Worm (Caenorhabditis elegans) whole organism, L1 larva: Measurements from ENCODE around the gene str-262.

ENCODE experiments used
- C04F5.9 ChIP-seq: sonication (generic microtip); optimal IDR thresholded peaks from 2 replicates; lab custom pipeline; 2016; ENCODE audit warnings: missing genetic modification characterization, missing compliant biosample characterization
- C16A3.4 ChIP-seq: fragments of 150-350 bp; optimal IDR thresholded peaks from 2 replicates; lab custom pipeline; 2014; ENCODE audit warnings: missing biosample characterization, missing genetic modification characterization
- C34B4.2 ChIP-seq: sonication (generic microtip); optimal IDR thresholded peaks from 2 replicates; lab custom pipeline; 2017; ENCODE audit warnings: mild to moderate bottlenecking, missing genetic modification characterization, missing compliant biosample characterization
- F16B12.6 ChIP-seq: fragments of 150-350 bp; optimal IDR thresholded peaks from 2 replicates; lab custom pipeline; 2014; ENCODE audit warnings: missing biosample characterization, missing genetic modification characterization
- alr-1 ChIP-seq: fragments of 200-800 bp; sonication (Bioruptor generic); optimal IDR thresholded peaks from 2 replicates; lab custom pipeline; 2018; ENCODE audit warnings: borderline replicate concordance, mild to moderate bottlenecking, missing genetic modification characterization, missing compliant biosample characterization
- aly-2 ChIP-seq: fragments of 150-350 bp; optimal IDR thresholded peaks from 2 replicates; lab custom pipeline; 2014; ENCODE audit warnings: missing biosample characterization, missing genetic modification characterization
- ceh-8 ChIP-seq: fragments of 200-800 bp; sonication (Bioruptor generic); optimal IDR thresholded peaks from 2 replicates; lab custom pipeline; 2018; ENCODE audit warnings: mild to moderate bottlenecking, missing genetic modification characterization, moderate library complexity, missing compliant biosample characterization
- ceh-82 ChIP-seq, 3 experiments: fragments of 150-350 bp in 1 of 3; sonication (generic microtip) in 2 of 3; optimal IDR thresholded peaks; 2 replicates each; lab custom pipeline; 2014 to 2017; ENCODE audit warnings: missing biosample characterization in 3 of 3, missing genetic modification characterization in 3 of 3
- ceh-90 ChIP-seq: sonication (generic microtip); optimal IDR thresholded peaks from 2 replicates; lab custom pipeline; 2016; ENCODE audit warnings: missing genetic modification characterization, missing compliant biosample characterization
- dsc-1 ChIP-seq: sonication (generic microtip); optimal IDR thresholded peaks from 2 replicates; lab custom pipeline; 2016; ENCODE audit warnings: mild to moderate bottlenecking, missing genetic modification characterization, missing compliant biosample characterization
- efl-1 ChIP-seq, 4 experiments: fragments of 150-350 bp; optimal IDR thresholded peaks in 3 of 4; peaks in 1 of 4; 1 replicate in 1 of 4; 2 replicates in 3 of 4; lab custom pipeline; 2014; ENCODE audit warnings: missing biosample characterization in 2 of 4, missing genetic modification characterization in 2 of 4, missing genetic modification reagents in 2 of 4
- efl-3 ChIP-seq: fragments of 200-800 bp; sonication (Bioruptor generic); optimal IDR thresholded peaks from 2 replicates; lab custom pipeline; 2018; ENCODE audit warnings: mild to moderate bottlenecking, missing genetic modification characterization, missing compliant biosample characterization
- elt-3 ChIP-seq, 6 experiments: fragments of 150-350 bp in 1 of 6; sonication (generic microtip); optimal IDR thresholded peaks; 2 replicates each; lab custom pipeline; 2017 to 2018; ENCODE audit warnings: missing biosample characterization in 6 of 6, missing genetic modification characterization in 6 of 6, inconsistent platforms in 1 of 6
- ets-5 ChIP-seq: fragments of 200-800 bp; sonication (Bioruptor generic); IDR thresholded peaks from 2 replicates; pipeline ENCODE4 v1.3.6; 2022; ENCODE audit warnings: missing genetic modification characterization, missing compliant biosample characterization
- fkh-10 ChIP-seq: sonication (generic microtip); optimal IDR thresholded peaks from 2 replicates; lab custom pipeline; 2017; ENCODE audit warnings: missing biosample characterization, missing genetic modification reagents, missing genetic modification characterization
- grh-1 ChIP-seq: fragments of 200-800 bp; sonication (Bioruptor generic); IDR thresholded peaks from 2 replicates; pipeline ENCODE4 v1.3.6; 2022; ENCODE audit warnings: missing genetic modification reagents, missing genetic modification characterization, missing compliant biosample characterization
- hlh-17 ChIP-seq: fragments of 200-800 bp; sonication (Bioruptor generic); optimal IDR thresholded peaks from 2 replicates; lab custom pipeline; 2018; ENCODE audit warnings: missing genetic modification characterization, mild to moderate bottlenecking, missing compliant biosample characterization, moderate library complexity, borderline replicate concordance
- hlh-4 ChIP-seq: sonication (generic microtip); optimal IDR thresholded peaks from 2 replicates; lab custom pipeline; 2016; ENCODE audit warnings: mild to moderate bottlenecking, missing genetic modification characterization, missing compliant biosample characterization
- irx-1 ChIP-seq: sonication (generic microtip); optimal IDR thresholded peaks from 2 replicates; lab custom pipeline; 2016; ENCODE audit warnings: missing genetic modification characterization, missing compliant biosample characterization
- lin-15B ChIP-seq: fragments of 150-350 bp; sonication (generic microtip); optimal IDR thresholded peaks from 3 replicates; lab custom pipeline; 2014; ENCODE audit warnings: missing biosample characterization, missing genetic modification characterization
- lin-35 ChIP-seq, 2 experiments: fragments of 150-350 bp; optimal IDR thresholded peaks; 2 replicates each; lab custom pipeline; 2014; ENCODE audit warnings: missing biosample characterization in 2 of 2, missing genetic modification characterization in 2 of 2, missing genetic modification reagents in 2 of 2
- mef-2 ChIP-seq: fragments of 150-350 bp; optimal IDR thresholded peaks from 2 replicates; lab custom pipeline; 2014; ENCODE audit warnings: missing biosample characterization, missing genetic modification characterization
- mep-1 ChIP-seq: fragments of 150-350 bp; optimal IDR thresholded peaks from 2 replicates; lab custom pipeline; 2014; ENCODE audit warnings: missing biosample characterization, missing genetic modification characterization
- nhr-11 ChIP-seq: fragments of 150-350 bp; optimal IDR thresholded peaks from 2 replicates; lab custom pipeline; 2014; ENCODE audit warnings: missing biosample characterization, missing genetic modification characterization
- nhr-20 ChIP-seq: sonication (generic microtip); optimal IDR thresholded peaks from 2 replicates; lab custom pipeline; 2016; ENCODE audit warnings: mild to moderate bottlenecking, missing genetic modification characterization, missing compliant biosample characterization
- nhr-237 ChIP-seq: fragments of 150-350 bp; optimal IDR thresholded peaks from 2 replicates; lab custom pipeline; 2014; ENCODE audit warnings: missing biosample characterization, missing genetic modification characterization
- nhr-28 ChIP-seq: fragments of 150-350 bp; optimal IDR thresholded peaks from 2 replicates; lab custom pipeline; 2014; ENCODE audit warnings: missing biosample characterization, missing genetic modification characterization
- nhr-76 ChIP-seq: sonication (generic microtip); optimal IDR thresholded peaks from 2 replicates; lab custom pipeline; 2017; ENCODE audit warnings: missing biosample characterization, missing genetic modification characterization
- nhr-77 ChIP-seq: fragments of 150-350 bp; optimal IDR thresholded peaks from 2 replicates; lab custom pipeline; 2014; ENCODE audit warnings: missing biosample characterization, missing genetic modification characterization
- nhr-85 ChIP-seq: sonication (generic microtip); peaks from one replicate; lab custom pipeline; 2016; ENCODE audit warnings: missing genetic modification characterization, inconsistent platforms, missing compliant biosample characterization
- nhr-90 ChIP-seq: sonication (generic microtip); optimal IDR thresholded peaks from 2 replicates; lab custom pipeline; 2016; ENCODE audit warnings: mild to moderate bottlenecking, missing genetic modification characterization, missing compliant biosample characterization; ENCODE audit not compliant: poor library complexity
- pag-3 ChIP-seq: sonication (generic microtip); optimal IDR thresholded peaks from 2 replicates; lab custom pipeline; 2017; ENCODE audit warnings: missing genetic modification characterization, mild to moderate bottlenecking, missing compliant biosample characterization, antibody characterized with exemption, borderline replicate concordance; ENCODE audit not compliant: insufficient read depth
- pax-3 ChIP-seq: fragments of 200-800 bp; sonication (Bioruptor generic); optimal IDR thresholded peaks from 2 replicates; lab custom pipeline; 2018; ENCODE audit warnings: mild to moderate bottlenecking, missing genetic modification characterization, moderate library complexity, missing compliant biosample characterization
- rnt-1 ChIP-seq: sonication (generic microtip); optimal IDR thresholded peaks from 2 replicates; lab custom pipeline; 2016; ENCODE audit warnings: mild to moderate bottlenecking, missing genetic modification characterization, moderate library complexity, missing compliant biosample characterization
- snpc-4 ChIP-seq: fragments of 150-350 bp; optimal IDR thresholded peaks from 2 replicates; lab custom pipeline; 2014; ENCODE audit warnings: missing biosample characterization, missing genetic modification characterization
- snu-23 ChIP-seq: sonication (generic microtip); optimal IDR thresholded peaks from 2 replicates; lab custom pipeline; 2016; ENCODE audit warnings: missing genetic modification characterization, missing compliant biosample characterization
- sox-4 ChIP-seq: sonication (generic microtip); optimal IDR thresholded peaks from 2 replicates; lab custom pipeline; 2016; ENCODE audit warnings: missing genetic modification characterization, missing compliant biosample characterization
- sptf-1 ChIP-seq: fragments of 150-350 bp; optimal IDR thresholded peaks from 2 replicates; lab custom pipeline; 2014; ENCODE audit warnings: missing biosample characterization, missing genetic modification characterization
- sup-37 ChIP-seq: fragments of 200-800 bp; sonication (Bioruptor generic); optimal IDR thresholded peaks from 2 replicates; lab custom pipeline; 2018; ENCODE audit warnings: mild to moderate bottlenecking, missing genetic modification characterization, missing compliant biosample characterization
- tbx-2 ChIP-seq: sonication (generic microtip); optimal IDR thresholded peaks from 2 replicates; lab custom pipeline; 2016; ENCODE audit warnings: missing genetic modification characterization, missing compliant biosample characterization
- tlp-1 ChIP-seq: fragments of 150-350 bp; optimal IDR thresholded peaks from 2 replicates; lab custom pipeline; 2014; ENCODE audit warnings: missing biosample characterization, missing genetic modification characterization
- unc-30 ChIP-seq: sonication (generic microtip); optimal IDR thresholded peaks from 2 replicates; lab custom pipeline; 2017; ENCODE audit warnings: missing biosample characterization, missing genetic modification characterization
- zag-1 ChIP-seq: fragments of 150-350 bp; optimal IDR thresholded peaks from 2 replicates; lab custom pipeline; 2014; ENCODE audit warnings: missing biosample characterization, missing genetic modification characterization
- zip-4 ChIP-seq: fragments of 200-800 bp; sonication (Bioruptor generic); optimal IDR thresholded peaks from 2 replicates; lab custom pipeline; 2018; ENCODE audit warnings: mild to moderate bottlenecking, missing genetic modification characterization, moderate library complexity, missing compliant biosample characterization
- ztf-11 ChIP-seq, 2 experiments: sonication (generic microtip); optimal IDR thresholded peaks; 2 replicates each; lab custom pipeline; 2016 to 2017; ENCODE audit warnings: missing genetic modification characterization in 2 of 2, missing biosample characterization in 1 of 2, missing compliant biosample characterization in 1 of 2

The str-262 gene

ce11 chrV:731330-731729 lies 21.2 kb downstream of the str-262 start (continued):
- TF ChIP-seq ets-5 (GFP tag; lab: Robert Waterston, UW) (no peak), ceh-8 (GFP tag; lab: Kevin White, UChicago) (no peak), C04F5.9 (peak; percentile 76), ceh-90 (tag; lab: Kevin White, UChicago) (no peak), efl-3 (GFP tag; lab: Kevin White, UChicago) (no peak), elt-3 (tag; optimal IDR thresholded peaks at IDR 0.05; lab: Kevin White, UChicago) (peak in 5 of 6 experiments; percentile 16 to 92 (median 65)), fkh-10 (GFP tag; lab: Kevin White, UChicago) (no peak), tbx-2 (tag; lab: Kevin White, UChicago) (peak; percentile 96), dsc-1 (peak; percentile 34), nhr-11 (tag; lab: Kevin White, UChicago) (peak; percentile 77), nhr-76 (tag; lab: Kevin White, UChicago) (no peak), efl-1 (optimal IDR thresholded peaks at IDR 0.05; lab: Kevin White, UChicago) (peak; percentile 58 to 67), efl-1 (GFP tag; optimal IDR thresholded peaks at IDR 0.05 in 1 of 2; lab: Kevin White, UChicago) (peak; percentile 15 to 96), alr-1 (tag; lab: Kevin White, UChicago) (no peak), snu-23 (GFP tag; lab: Kevin White, UChicago) (peak; percentile 96), grh-1 (GFP tag; lab: Robert Waterston, UW) (peak; percentile 84), ztf-11 (tag; optimal IDR thresholded peaks at IDR 0.05; lab: Kevin White, UChicago) (peak in 1 of 2 experiments; percentile 86), nhr-20 (tag; lab: Kevin White, UChicago) (peak; percentile 99), pag-3 (tag; lab: Kevin White, UChicago) (no peak), mep-1 (peak; percentile 71), nhr-28 (tag; lab: Kevin White, UChicago) (no peak), mef-2 (peak; percentile 80), pax-3 (tag; lab: Kevin White, UChicago) (peak; percentile 75), hlh-17 (GFP tag; lab: Kevin White, UChicago) (no peak), unc-30 (tag; lab: Kevin White, UChicago) (no peak), lin-35 (GFP tag; optimal IDR thresholded peaks at IDR 0.05; lab: Kevin White, UChicago) (peak; percentile 37 to 90), ceh-82 (tag; optimal IDR thresholded peaks at IDR 0.05; lab: Kevin White, UChicago) (peak; percentile 25 to 51 (median 41)), C34B4.2 (tag; lab: Kevin White, UChicago) (peak; percentile 52), nhr-90 (tag; lab: Kevin White, UChicago) (peak; percentile 94), nhr-77 (tag; lab: Kevin White, UChicago) (peak; percentile 83), sptf-1 (tag; lab: Kevin White, UChicago) (no peak), tlp-1 (no peak), snpc-4 (tag; lab: Kevin White, UChicago) (peak; percentile 20), aly-2 (tag; lab: Kevin White, UChicago) (peak; percentile 30), zip-4 (GFP tag; lab: Kevin White, UChicago) (peak; percentile 52), sox-4 (tag; lab: Kevin White, UChicago) (peak; percentile 59), nhr-237 (tag; lab: Kevin White, UChicago) (no peak), rnt-1 (tag; lab: Kevin White, UChicago) (peak; percentile 95), nhr-85 (peak; percentile 98), hlh-4 (tag; lab: Kevin White, UChicago) (no peak), lin-15B (tag; lab: Kevin White, UChicago) (no peak), irx-1 (tag; lab: Kevin White, UChicago) (peak; percentile 77), zag-1 (tag; lab: Kevin White, UChicago) (no peak), C16A3.4 (tag; lab: Kevin White, UChicago) (peak; percentile 86), F16B12.6 (no peak), sup-37 (peak; percentile 94)
